Worm (Caenorhabditis elegans): ENCODE results near the gene mig-2.

- TF ChIP-seq lsy-2 (tag; optimal IDR thresholded peaks at IDR 0.05) = no peak
- TF ChIP-seq ama-1 (optimal IDR thresholded peaks at IDR 0.05) = no peak
- no peak for TF ChIP-seq mes-2 (tag; optimal IDR thresholded peaks at IDR 0.05; ENCODE audit: poor library complexity, severe bottlenecking)
- TF ChIP-seq nhr-28 (tag; optimal IDR thresholded peaks at IDR 0.05) = no peak
- no peak for TF ChIP-seq snpc-1.2 (GFP tag; IDR thresholded peaks at IDR 0.05)
- no peak for TF ChIP-seq ztf-11 (tag; optimal IDR thresholded peaks at IDR 0.05)
Observed at ce11 chrX:11523704-11524103, 24.7 kb upstream of the mig-2 start.
